In genomic region chr2L:18442903-18443608, dm6 we compare ENCODE assay signal across 1 fruit fly cellular context.
TF ChIP-seq lines count a peak whose summit lies in the region.

RpS26 (minus strand) TSS chr2L:18443277.

TF ChIP-seq in whole organism, embryonic, 481 proteins besides CTCF, POLR2A, EP300 and RAD21 (continued from another document and continues in another):
- TF ChIP-seq bcd (GFP tag; optimal IDR thresholded peaks at IDR 0.05; lab: Kevin White, UChicago), result peak; percentile 81
- no peak for TF ChIP-seq CG8765 (GFP tag; IDR thresholded peaks at IDR 0.05; lab: Robert Waterston, UW)
- peak; percentile 87 for TF ChIP-seq nmo (GFP tag; optimal IDR thresholded peaks at IDR 0.05; lab: Kevin White, UChicago)
- TF ChIP-seq Lhr (GFP tag; optimal IDR thresholded peaks at IDR 0.05; lab: Kevin White, UChicago), result peak; percentile 65
- peak; percentile 12 for TF ChIP-seq Hr3 (GFP tag; optimal IDR thresholded peaks at IDR 0.05; lab: Kevin White, UChicago)
- no peak for TF ChIP-seq CHES-1-like (GFP tag; optimal IDR thresholded peaks at IDR 0.05; lab: Kevin White, UChicago)
- no peak for TF ChIP-seq GATAe (GFP tag; conservative IDR thresholded peaks at IDR 0.05; lab: Robert Waterston, UW)
- no peak for TF ChIP-seq dan (GFP tag; IDR thresholded peaks at IDR 0.05; lab: Robert Waterston, UW)
- TF ChIP-seq Gug (GFP tag; IDR thresholded peaks at IDR 0.05; lab: Robert Waterston, UW), result no peak
- TF ChIP-seq sna (GFP tag; IDR thresholded peaks at IDR 0.05; lab: Robert Waterston, UW; ENCODE audit: partially characterized antibody), result 0 out of 2 replicates have a peak, but pooled peaks have one; percentile 36
- TF ChIP-seq disco-r (GFP tag; optimal IDR thresholded peaks at IDR 0.05; lab: Kevin White, UChicago), result no peak
- TF ChIP-seq CG30403 (GFP tag; optimal IDR thresholded peaks at IDR 0.05; lab: Kevin White, UChicago), result peak; percentile 71
- TF ChIP-seq Bteb2 (GFP tag; optimal IDR thresholded peaks at IDR 0.05; lab: Kevin White, UChicago), result peak; percentile 29
- TF ChIP-seq btn (GFP tag; optimal IDR thresholded peaks at IDR 0.05; lab: Kevin White, UChicago), result no peak
- peak; percentile 36 for TF ChIP-seq CG33557 (GFP tag; optimal IDR thresholded peaks at IDR 0.05; lab: Kevin White, UChicago)
- TF ChIP-seq Mrtf (GFP tag; IDR thresholded peaks at IDR 0.05; lab: Robert Waterston, UW), result no peak
- TF ChIP-seq knrl (GFP tag; IDR thresholded peaks at IDR 0.05; lab: Robert Waterston, UW; ENCODE audit: partially characterized antibody), result 0 out of 3 replicates have a peak, but pooled peaks have one; percentile 31
- TF ChIP-seq CG10209 (GFP tag; optimal IDR thresholded peaks at IDR 0.05; lab: Kevin White, UChicago), result peak; percentile 42
- peak; percentile 39 for TF ChIP-seq CG1792 (GFP tag; optimal IDR thresholded peaks at IDR 0.05; lab: Kevin White, UChicago)
- TF ChIP-seq CG7928 (GFP tag; optimal IDR thresholded peaks at IDR 0.05; lab: Kevin White, UChicago), result peak; percentile 81
- TF ChIP-seq fd96Cb (tag; optimal IDR thresholded peaks at IDR 0.05; lab: Kevin White, UChicago), result no peak
- TF ChIP-seq E2f1 (GFP tag; IDR thresholded peaks at IDR 0.05; lab: Robert Waterston, UW), result no peak
- TF ChIP-seq gsb-n (tag; optimal IDR thresholded peaks at IDR 0.05; lab: Kevin White, UChicago), result no peak
- TF ChIP-seq CG1602 (GFP tag; optimal IDR thresholded peaks at IDR 0.05; lab: Kevin White, UChicago), result peak; percentile 53
- peak; percentile 24 for TF ChIP-seq nerfin-1 (tag; optimal IDR thresholded peaks at IDR 0.05; lab: Kevin White, UChicago)
- 0 out of 3 replicates have a peak, but pooled peaks have one; percentile 14 for TF ChIP-seq CG14050 (GFP tag; IDR thresholded peaks at IDR 0.05; lab: Robert Waterston, UW)
- TF ChIP-seq emc (GFP tag; optimal IDR thresholded peaks at IDR 0.05; lab: Kevin White, UChicago), result peak; percentile 67
- peak; percentile 62 for TF ChIP-seq Mes4 (GFP tag; optimal IDR thresholded peaks at IDR 0.05; lab: Kevin White, UChicago)
- TF ChIP-seq Ssrp (tag; optimal IDR thresholded peaks at IDR 0.05; lab: Kevin White, UChicago), result peak; percentile 45
- TF ChIP-seq CG12071 (GFP tag; optimal IDR thresholded peaks at IDR 0.05; lab: Kevin White, UChicago), result no peak
- peak; percentile 22 for TF ChIP-seq CG15696 (tag; optimal IDR thresholded peaks at IDR 0.05; lab: Kevin White, UChicago)
- TF ChIP-seq Asciz (GFP tag; optimal IDR thresholded peaks at IDR 0.05; lab: Kevin White, UChicago), result no peak
- 0 out of 4 replicates have a peak, but pooled peaks have one; percentile 29 for TF ChIP-seq Dll (GFP tag; IDR thresholded peaks at IDR 0.05; lab: Robert Waterston, UW; ENCODE audit: partially characterized antibody)
- no peak for TF ChIP-seq Nf-YC (tag; optimal IDR thresholded peaks at IDR 0.05; lab: Kevin White, UChicago)
- TF ChIP-seq CG2202 (tag; optimal IDR thresholded peaks at IDR 0.05; lab: Kevin White, UChicago), result no peak
- peak; percentile 43 for TF ChIP-seq CG13894 (tag; optimal IDR thresholded peaks at IDR 0.05; lab: Kevin White, UChicago)
- TF ChIP-seq fd3F (GFP tag; optimal IDR thresholded peaks at IDR 0.05; lab: Kevin White, UChicago), result peak; percentile 27
- TF ChIP-seq CG2889 (GFP tag; IDR thresholded peaks at IDR 0.05; lab: Robert Waterston, UW), result 0 out of 3 replicates have a peak, but pooled peaks have one; percentile 10
- no peak for TF ChIP-seq Spps (tag; optimal IDR thresholded peaks at IDR 0.05; lab: Kevin White, UChicago)
- TF ChIP-seq Pdp1 (GFP tag; optimal IDR thresholded peaks at IDR 0.05; lab: Kevin White, UChicago), result peak; percentile 44 to 51
- no peak for TF ChIP-seq Kr (GFP tag; optimal IDR thresholded peaks at IDR 0.05; lab: Kevin White, UChicago)
- 0 out of 2 replicates have a peak, but pooled peaks have one; percentile 36 for TF ChIP-seq CG10366 (GFP tag; IDR thresholded peaks at IDR 0.05; lab: Robert Waterston, UW)
- TF ChIP-seq CG17568 (GFP tag; optimal IDR thresholded peaks at IDR 0.05; lab: Kevin White, UChicago), result no peak
- TF ChIP-seq CG10321 (GFP tag; IDR thresholded peaks at IDR 0.05; lab: Robert Waterston, UW), result no peak
- peak; percentile 48 for TF ChIP-seq pnt (GFP tag; optimal IDR thresholded peaks at IDR 0.05; lab: Kevin White, UChicago)
- TF ChIP-seq row (GFP tag; IDR thresholded peaks at IDR 0.05; lab: Robert Waterston, UW), result peak; percentile 78
- TF ChIP-seq ssp (GFP tag; IDR thresholded peaks at IDR 0.05; lab: Robert Waterston, UW), result peak; percentile 48
- no peak for TF ChIP-seq wdn (GFP tag; IDR thresholded peaks at IDR 0.05; lab: Robert Waterston, UW)
- TF ChIP-seq Dfd (GFP tag; optimal IDR thresholded peaks at IDR 0.05; lab: Kevin White, UChicago), result no peak
- TF ChIP-seq ci (GFP tag; IDR thresholded peaks at IDR 0.05; lab: Robert Waterston, UW), result peak; percentile 73; the same call in 2 of the 3 replicates
- peak; percentile 24 for TF ChIP-seq Jarid2 (GFP tag; optimal IDR thresholded peaks at IDR 0.05; lab: Kevin White, UChicago)
- peak; percentile 51 for TF ChIP-seq CG8924 (tag; optimal IDR thresholded peaks at IDR 0.05; lab: Kevin White, UChicago)
- TF ChIP-seq scrt (GFP tag; optimal IDR thresholded peaks at IDR 0.05; lab: Kevin White, UChicago), result peak; percentile 28
- peak; percentile 37; the same call in 1 of the 2 replicates for TF ChIP-seq H2.0 (GFP tag; IDR thresholded peaks at IDR 0.05; lab: Robert Waterston, UW)
- peak; percentile 50 for TF ChIP-seq schlank (tag; optimal IDR thresholded peaks at IDR 0.05; lab: Kevin White, UChicago)
- TF ChIP-seq BtbVII (GFP tag; optimal IDR thresholded peaks at IDR 0.05; lab: Kevin White, UChicago), result no peak
- peak; percentile 38 for TF ChIP-seq D19A (tag; optimal IDR thresholded peaks at IDR 0.05; lab: Kevin White, UChicago)
- no peak for TF ChIP-seq Doc3 (GFP tag; IDR thresholded peaks at IDR 0.05; lab: Robert Waterston, UW; ENCODE audit: partially characterized antibody)
- peak; percentile 71 for TF ChIP-seq Max (GFP tag; optimal IDR thresholded peaks at IDR 0.05; lab: Kevin White, UChicago)
- peak; percentile 12 for TF ChIP-seq CG8944 (GFP tag; optimal IDR thresholded peaks at IDR 0.05; lab: Kevin White, UChicago)
- TF ChIP-seq CG4707 (GFP tag; optimal IDR thresholded peaks at IDR 0.05; lab: Kevin White, UChicago), result no peak
- peak; percentile 68 for TF ChIP-seq CG18619 (GFP tag; optimal IDR thresholded peaks at IDR 0.05; lab: Kevin White, UChicago)
- no peak for TF ChIP-seq CG11093 (GFP tag; IDR thresholded peaks at IDR 0.05; lab: Robert Waterston, UW)
- TF ChIP-seq CG4730 (GFP tag; IDR thresholded peaks at IDR 0.05; lab: Robert Waterston, UW), result peak; percentile 15; the same call in 1 of the 2 replicates
- peak; percentile 16 for TF ChIP-seq HmgZ (tag; optimal IDR thresholded peaks at IDR 0.05; lab: Kevin White, UChicago)
- TF ChIP-seq CG9797 (GFP tag; optimal IDR thresholded peaks at IDR 0.05; lab: Kevin White, UChicago), result peak; percentile 83
- peak; percentile 56 for TF ChIP-seq twi (tag; optimal IDR thresholded peaks at IDR 0.05; lab: Kevin White, UChicago)
- no peak for TF ChIP-seq CG8281 (tag; optimal IDR thresholded peaks at IDR 0.05; lab: Kevin White, UChicago)
- peak; percentile 39 for TF ChIP-seq CG4820 (GFP tag; optimal IDR thresholded peaks at IDR 0.05; lab: Kevin White, UChicago)
- TF ChIP-seq bbx (GFP tag; IDR thresholded peaks at IDR 0.05; lab: Robert Waterston, UW; ENCODE audit: partially characterized antibody), result no peak; the same call in 1 of the 2 replicates
- TF ChIP-seq Drgx (GFP tag; IDR thresholded peaks at IDR 0.05; lab: Robert Waterston, UW), result no peak
- no peak for TF ChIP-seq C15 (GFP tag; IDR thresholded peaks at IDR 0.05; lab: Robert Waterston, UW)
- no peak for TF ChIP-seq nerfin-2 (GFP tag; IDR thresholded peaks at IDR 0.05; lab: Robert Waterston, UW; ENCODE audit: partially characterized antibody)
- TF ChIP-seq CG34224 (GFP tag; IDR thresholded peaks at IDR 0.05; lab: Robert Waterston, UW; ENCODE audit: partially characterized antibody), result no peak
- TF ChIP-seq Fer2 (tag; optimal IDR thresholded peaks at IDR 0.05; lab: Kevin White, UChicago), result peak; percentile 6
- peak; percentile 68 for TF ChIP-seq Sox100B (GFP tag; optimal IDR thresholded peaks at IDR 0.05; lab: Kevin White, UChicago)
- TF ChIP-seq jumu (GFP tag; optimal IDR thresholded peaks at IDR 0.05; lab: Kevin White, UChicago), result peak; percentile 40
- TF ChIP-seq CG3407 (GFP tag; optimal IDR thresholded peaks at IDR 0.05; lab: Kevin White, UChicago), result peak; percentile 3
- peak; percentile 60 for TF ChIP-seq E2f2 (GFP tag; IDR thresholded peaks at IDR 0.05; lab: Robert Waterston, UW)
- peak; percentile 95 for TF ChIP-seq Sin3A (optimal IDR thresholded peaks at IDR 0.05; lab: Kevin White, UChicago)
- peak; percentile 61 for TF ChIP-seq CG15514 (GFP tag; optimal IDR thresholded peaks at IDR 0.05; lab: Kevin White, UChicago)
- peak; percentile 88 for TF ChIP-seq Sry-β (GFP tag; optimal IDR thresholded peaks at IDR 0.05; lab: Kevin White, UChicago)
- TF ChIP-seq CG8089 (GFP tag; optimal IDR thresholded peaks at IDR 0.05; lab: Kevin White, UChicago), result no peak
- peak; percentile 54 for TF ChIP-seq Sry-δ (GFP tag; optimal IDR thresholded peaks at IDR 0.05; lab: Kevin White, UChicago)
- no peak for TF ChIP-seq sim (GFP tag; IDR thresholded peaks at IDR 0.05; lab: Robert Waterston, UW)
- TF ChIP-seq CG4328 (GFP tag; optimal IDR thresholded peaks at IDR 0.05; lab: Kevin White, UChicago), result peak; percentile 44
- TF ChIP-seq sob (GFP tag; IDR thresholded peaks at IDR 0.05; lab: Robert Waterston, UW), result peak; percentile 49
- 0 out of 2 replicates have a peak, but pooled peaks have one; percentile 11 for TF ChIP-seq Scr (GFP tag; IDR thresholded peaks at IDR 0.05; lab: Robert Waterston, UW; ENCODE audit: partially characterized antibody)
- 0 out of 2 replicates have a peak, but pooled peaks have one; percentile 26 for TF ChIP-seq stc (GFP tag; IDR thresholded peaks at IDR 0.05; lab: Robert Waterston, UW)
- TF ChIP-seq gt (GFP tag; IDR thresholded peaks at IDR 0.05; lab: Robert Waterston, UW), result no peak
- no peak for TF ChIP-seq Nf-YA (GFP tag; IDR thresholded peaks at IDR 0.05; lab: Robert Waterston, UW)
- TF ChIP-seq CG12391 (tag; optimal IDR thresholded peaks at IDR 0.05; lab: Kevin White, UChicago), result peak; percentile 46
- TF ChIP-seq Lim3 (GFP tag; IDR thresholded peaks at IDR 0.05; lab: Robert Waterston, UW), result no peak
- TF ChIP-seq zfh2 (GFP tag; optimal IDR thresholded peaks at IDR 0.05; lab: Kevin White, UChicago), result peak; percentile 42
- TF ChIP-seq ftz-f1 (GFP tag; optimal IDR thresholded peaks at IDR 0.05; lab: Kevin White, UChicago), result peak; percentile 40
- TF ChIP-seq CG10654 (GFP tag; optimal IDR thresholded peaks at IDR 0.05; lab: Kevin White, UChicago), result peak; percentile 5
- no peak for TF ChIP-seq sd (tag; optimal IDR thresholded peaks at IDR 0.05; lab: Kevin White, UChicago)
- peak; percentile 9 for TF ChIP-seq ind (GFP tag; optimal IDR thresholded peaks at IDR 0.05; lab: Kevin White, UChicago)
- peak; percentile 38 for TF ChIP-seq CG10462 (GFP tag; optimal IDR thresholded peaks at IDR 0.05; lab: Kevin White, UChicago)
- no peak for TF ChIP-seq pb (GFP tag; optimal IDR thresholded peaks at IDR 0.05; lab: Kevin White, UChicago)
- TF ChIP-seq dpn (GFP tag; optimal IDR thresholded peaks at IDR 0.05; lab: Kevin White, UChicago), result peak; percentile 42 to 70
- TF ChIP-seq CG1024 (GFP tag; IDR thresholded peaks at IDR 0.05; lab: Robert Waterston, UW), result no peak
- TF ChIP-seq jigr1 (GFP tag; IDR thresholded peaks at IDR 0.05; lab: Robert Waterston, UW), result no peak; the same call in 2 of the 3 replicates
- no peak for TF ChIP-seq CG15073 (GFP tag; optimal IDR thresholded peaks at IDR 0.05; lab: Kevin White, UChicago)
- TF ChIP-seq fd64A (GFP tag; optimal IDR thresholded peaks at IDR 0.05; lab: Kevin White, UChicago), result peak; percentile 7
- peak; percentile 44 for TF ChIP-seq pho (GFP tag; optimal IDR thresholded peaks at IDR 0.05; lab: Kevin White, UChicago)
- TF ChIP-seq Ptx1 (GFP tag; IDR thresholded peaks at IDR 0.05; lab: Robert Waterston, UW), result peak; percentile 45; the same call in 1 of the 2 replicates
- TF ChIP-seq CG17328 (GFP tag; IDR thresholded peaks at IDR 0.05; lab: Robert Waterston, UW), result peak; percentile 30; the same call in 1 of the 2 replicates
- no peak; the same call in 1 of the 2 replicates for TF ChIP-seq ranshi (GFP tag; IDR thresholded peaks at IDR 0.05; lab: Robert Waterston, UW)
- TF ChIP-seq zen (tag; optimal IDR thresholded peaks at IDR 0.05; lab: Kevin White, UChicago), result peak; percentile 36
- TF ChIP-seq CG31441 (GFP tag; IDR thresholded peaks at IDR 0.05; lab: Robert Waterston, UW), result no peak; the same call in 1 of the 2 replicates
- no peak for TF ChIP-seq bigmax (GFP tag; optimal IDR thresholded peaks at IDR 0.05; lab: Kevin White, UChicago)
- TF ChIP-seq zen2 (GFP tag; IDR thresholded peaks at IDR 0.05; lab: Robert Waterston, UW; ENCODE audit: partially characterized antibody), result no peak
- TF ChIP-seq mirr (GFP tag; optimal IDR thresholded peaks at IDR 0.05; lab: Kevin White, UChicago), result no peak
- peak; percentile 43 for TF ChIP-seq CG18476 (GFP tag; optimal IDR thresholded peaks at IDR 0.05; lab: Kevin White, UChicago)
- no peak for TF ChIP-seq CG10147 (GFP tag; optimal IDR thresholded peaks at IDR 0.05; lab: Kevin White, UChicago)
- TF ChIP-seq ken (GFP tag; IDR thresholded peaks at IDR 0.05; lab: Robert Waterston, UW), result peak; percentile 46; the same call in 1 of the 3 replicates
- TF ChIP-seq ro (GFP tag; IDR thresholded peaks at IDR 0.05; lab: Robert Waterston, UW), result no peak
- no peak for TF ChIP-seq CG9609 (GFP tag; optimal IDR thresholded peaks at IDR 0.05; lab: Kevin White, UChicago)
- peak; percentile 89 for TF ChIP-seq dm (GFP tag; optimal IDR thresholded peaks at IDR 0.05; lab: Kevin White, UChicago)
- no peak for TF ChIP-seq kah (GFP tag; optimal IDR thresholded peaks at IDR 0.05; lab: Kevin White, UChicago)
- no peak for TF ChIP-seq CG3838 (GFP tag; optimal IDR thresholded peaks at IDR 0.05; lab: Kevin White, UChicago)
- TF ChIP-seq vnd (GFP tag; IDR thresholded peaks at IDR 0.05; lab: Robert Waterston, UW; ENCODE audit: partially characterized antibody), result no peak
- TF ChIP-seq Myb (GFP tag; optimal IDR thresholded peaks at IDR 0.05; lab: Kevin White, UChicago), result peak; percentile 7
- TF ChIP-seq CG34422 (GFP tag; IDR thresholded peaks at IDR 0.05; lab: Robert Waterston, UW), result peak; percentile 40; the same call in 1 of the 3 replicates
- no peak for TF ChIP-seq Hmr (GFP tag; optimal IDR thresholded peaks at IDR 0.05; lab: Kevin White, UChicago)
- peak; percentile 71; the same call in 1 of the 3 replicates for TF ChIP-seq Dbx (GFP tag; IDR thresholded peaks at IDR 0.05; lab: Robert Waterston, UW)
- TF ChIP-seq org-1 (GFP tag; optimal IDR thresholded peaks at IDR 0.05; lab: Kevin White, UChicago), result no peak
- TF ChIP-seq ara (GFP tag; IDR thresholded peaks at IDR 0.05; lab: Robert Waterston, UW), result no peak; the same call in 1 of the 2 replicates
